Fruit fly (Drosophila melanogaster) whole organism, embryonic: ENCODE results near the gene CG46439.

Source experiments
- Abd-B ChIP-seq: fragments of 200-800 bp; sonication (Bioruptor generic); optimal IDR thresholded peaks from 2 replicates; lab custom pipeline; 2018; ENCODE audit warnings: missing biosample characterization, mild to moderate bottlenecking, missing genetic modification characterization, moderate library complexity
- Awh ChIP-seq: fragments of 200-800 bp; sonication (Bioruptor generic); IDR thresholded peaks from 2 replicates; pipeline ENCODE4, ENCODE4 v1.3.6; 2022; ENCODE audit warnings: missing biosample characterization, missing genetic modification characterization
- C15 ChIP-seq: fragments of 200-800 bp; sonication (Bioruptor generic); IDR thresholded peaks from 3 replicates; pipeline ENCODE4 v1.3.6; 2022; ENCODE audit warnings: missing biosample characterization, missing genetic modification characterization
- CG10209 ChIP-seq: fragments of 200-800 bp; sonication (Bioruptor generic); optimal IDR thresholded peaks from 3 replicates; lab custom pipeline; 2017; ENCODE audit warnings: missing biosample characterization, mild to moderate bottlenecking, missing genetic modification characterization, missing genetic modification reagents
- CG11085 ChIP-seq: fragments of 200-800 bp; sonication (Bioruptor generic); IDR thresholded peaks from 2 replicates; pipeline ENCODE4 v1.3.6; 2022; ENCODE audit warnings: missing biosample characterization, missing genetic modification characterization
- CG12299 ChIP-seq: fragments of 200-800 bp; sonication (Bioruptor generic); optimal IDR thresholded peaks from 2 replicates; lab custom pipeline; 2018; ENCODE audit warnings: missing biosample characterization, mild to moderate bottlenecking, missing genetic modification characterization
- CG13424 ChIP-seq: fragments of 200-800 bp; sonication (Bioruptor generic); optimal IDR thresholded peaks from 2 replicates; lab custom pipeline; 2019; ENCODE audit warnings: missing biosample characterization, mild to moderate bottlenecking, missing genetic modification characterization, moderate library complexity
- CG14860 ChIP-seq: fragments of 200-800 bp; sonication (Bioruptor generic); IDR thresholded peaks from 3 replicates; pipeline ENCODE4 v1.3.6; 2022; ENCODE audit warnings: missing biosample characterization, missing genetic modification characterization; ENCODE audit not compliant: partially characterized antibody
- CG15011 ChIP-seq: fragments of 200-800 bp; sonication (Bioruptor generic); optimal IDR thresholded peaks from 3 replicates; lab custom pipeline; 2018; ENCODE audit warnings: missing biosample characterization, mild to moderate bottlenecking, missing genetic modification characterization
- CG1529 ChIP-seq: fragments of 200-800 bp; sonication (Bioruptor generic); optimal IDR thresholded peaks from 3 replicates; lab custom pipeline; 2018; ENCODE audit warnings: missing biosample characterization, missing genetic modification characterization
- CG17612 ChIP-seq: fragments of 200-800 bp; sonication (Bioruptor generic); IDR thresholded peaks from 2 replicates; pipeline ENCODE4 v1.3.6; 2022; ENCODE audit warnings: missing biosample characterization, missing genetic modification characterization
- CG17802 ChIP-seq: fragments of 200-800 bp; sonication (Bioruptor generic); optimal IDR thresholded peaks from 2 replicates; lab custom pipeline; 2018; ENCODE audit warnings: missing biosample characterization, mild to moderate bottlenecking, missing genetic modification characterization, moderate library complexity
- CG31441 ChIP-seq: fragments of 200-800 bp; sonication (Bioruptor generic); IDR thresholded peaks from 2 replicates; pipeline ENCODE4 v1.3.6; 2022; ENCODE audit warnings: missing biosample characterization, missing genetic modification characterization
- CG32532 ChIP-seq: fragments of 200-800 bp; sonication (Bioruptor generic); IDR thresholded peaks from 2 replicates; pipeline ENCODE4 v1.3.6; 2022; ENCODE audit warnings: missing biosample characterization, missing genetic modification characterization
- CG4282 ChIP-seq: fragments of 200-800 bp; sonication (Bioruptor generic); optimal IDR thresholded peaks from 2 replicates; lab custom pipeline; 2016; ENCODE audit warnings: missing biosample characterization, missing genetic modification characterization
- CG6175 ChIP-seq: fragments of 200-800 bp; sonication (Bioruptor generic); IDR thresholded peaks from 3 replicates; pipeline ENCODE4 v1.3.6; 2022; ENCODE audit warnings: missing biosample characterization, missing genetic modification characterization
- CG7372 ChIP-seq: fragments of 200-800 bp; sonication (Bioruptor generic); IDR thresholded peaks from 2 replicates; pipeline ENCODE4 v1.3.6; 2022; ENCODE audit warnings: missing biosample characterization, missing genetic modification characterization
- CG8281 ChIP-seq: fragments of 200-800 bp; sonication (Bioruptor generic); optimal IDR thresholded peaks from 2 replicates; lab custom pipeline; 2018; ENCODE audit warnings: missing biosample characterization, mild to moderate bottlenecking, missing genetic modification characterization, moderate library complexity
- CrebB ChIP-seq: fragments of 200-800 bp; sonication (Bioruptor generic); optimal IDR thresholded peaks from 3 replicates; lab custom pipeline; 2018; ENCODE audit warnings: missing biosample characterization, mild to moderate bottlenecking, missing genetic modification characterization
- Dad ChIP-seq: fragments of 200-800 bp; sonication (Bioruptor generic); optimal IDR thresholded peaks from 3 replicates; lab custom pipeline; 2016; ENCODE audit warnings: missing biosample characterization, missing genetic modification characterization
- Dfd ChIP-seq, 2 experiments: fragments of >200 bp; optimal IDR thresholded peaks; 2 replicates each; lab custom pipeline; 2017; ENCODE audit warnings: missing biosample characterization in 2 of 2, missing genetic modification characterization in 2 of 2
- Doc3 ChIP-seq: fragments of 200-800 bp; sonication (Bioruptor generic); IDR thresholded peaks from 3 replicates; pipeline ENCODE4 v1.3.6; 2022; ENCODE audit warnings: missing biosample characterization, missing genetic modification characterization; ENCODE audit not compliant: partially characterized antibody
- E2f1 ChIP-seq: fragments of 200-800 bp; sonication (Bioruptor generic); IDR thresholded peaks from 2 replicates; pipeline ENCODE4 v1.3.6; 2022; ENCODE audit warnings: missing biosample characterization, missing genetic modification characterization
- Eip74EF ChIP-seq, 2 experiments: fragments of 200-800 bp in 1 of 2; fragments of >200 bp in 1 of 2; sonication (Bioruptor generic) in 1 of 2; optimal IDR thresholded peaks; 2 replicates each; lab custom pipeline; 2017 to 2019; ENCODE audit warnings: missing biosample characterization in 2 of 2, missing genetic modification characterization in 2 of 2, mild to moderate bottlenecking in 1 of 2, moderate library complexity in 1 of 2
- Ets97D ChIP-seq: fragments of 200-800 bp; sonication (Bioruptor generic); optimal IDR thresholded peaks from 3 replicates; lab custom pipeline; 2016; ENCODE audit warnings: missing biosample characterization, missing genetic modification characterization
- HLHmδ ChIP-seq: fragments of 200-800 bp; sonication (Bioruptor generic); optimal IDR thresholded peaks from 2 replicates; lab custom pipeline; 2018; ENCODE audit warnings: missing biosample characterization, mild to moderate bottlenecking, missing genetic modification characterization, moderate library complexity
- Lhr ChIP-seq: fragments of 200-800 bp; sonication (Bioruptor generic); optimal IDR thresholded peaks from 3 replicates; lab custom pipeline; 2017; ENCODE audit warnings: mild to moderate bottlenecking, missing biosample characterization, missing genetic modification reagents, missing genetic modification characterization
- Lpt ChIP-seq: fragments of >200 bp; optimal IDR thresholded peaks from 2 replicates; lab custom pipeline; 2018; ENCODE audit warnings: missing biosample characterization, missing genetic modification characterization
- Pdp1 ChIP-seq, 2 experiments: fragments of 200-800 bp; sonication (Bioruptor generic); optimal IDR thresholded peaks; 3 replicates each; lab custom pipeline; 2016; ENCODE audit warnings: missing biosample characterization in 2 of 2, missing genetic modification characterization in 2 of 2, mild to moderate bottlenecking in 1 of 2, moderate library complexity in 1 of 2
- Sin3A ChIP-seq: fragments of >200 bp; optimal IDR thresholded peaks from 2 replicates; lab custom pipeline; 2018
- TFAM ChIP-seq: fragments of 200-800 bp; sonication (Bioruptor generic); optimal IDR thresholded peaks from 2 replicates; lab custom pipeline; 2017; ENCODE audit warnings: missing biosample characterization, missing genetic modification characterization, inconsistent platforms
- aop ChIP-seq: fragments of 200-800 bp; sonication (Bioruptor generic); IDR thresholded peaks from 2 replicates; pipeline ENCODE4 v1.3.6; 2022; ENCODE audit warnings: missing biosample characterization, missing genetic modification characterization
- ci ChIP-seq: fragments of 200-800 bp; sonication (Bioruptor generic); IDR thresholded peaks from 3 replicates; pipeline ENCODE4 v1.3.6; 2022; ENCODE audit warnings: missing biosample characterization, missing genetic modification characterization
- crc ChIP-seq: fragments of 200-800 bp; sonication (Bioruptor generic); optimal IDR thresholded peaks from 2 replicates; lab custom pipeline; 2016; ENCODE audit warnings: missing biosample characterization, missing genetic modification characterization
- dati ChIP-seq: fragments of 200-800 bp; sonication (Bioruptor generic); IDR thresholded peaks from 2 replicates; pipeline ENCODE4 v1.3.6; 2022; ENCODE audit warnings: missing biosample characterization, missing genetic modification characterization
- exex ChIP-seq: fragments of 200-800 bp; sonication (Bioruptor generic); optimal IDR thresholded peaks from 4 replicates; lab custom pipeline; 2018; ENCODE audit warnings: missing biosample characterization, mild to moderate bottlenecking, missing genetic modification characterization, moderate library complexity
- fru ChIP-seq: fragments of >200 bp; optimal IDR thresholded peaks from 2 replicates; lab custom pipeline; 2017
- gcm ChIP-seq: fragments of 200-800 bp; sonication (Bioruptor generic); optimal IDR thresholded peaks from 2 replicates; lab custom pipeline; 2019; ENCODE audit warnings: missing biosample characterization, mild to moderate bottlenecking, missing genetic modification characterization, moderate library complexity
- hbn ChIP-seq: fragments of 200-800 bp; sonication (Bioruptor generic); IDR thresholded peaks from 2 replicates; pipeline ENCODE4 v1.3.6; 2022; ENCODE audit warnings: missing biosample characterization, missing genetic modification characterization; ENCODE audit not compliant: partially characterized antibody
- her ChIP-seq: fragments of 200-800 bp; sonication (Bioruptor generic); optimal IDR thresholded peaks from 2 replicates; lab custom pipeline; 2016; ENCODE audit warnings: missing biosample characterization, missing genetic modification characterization
- insv ChIP-seq, 2 experiments: fragments of 200-800 bp; sonication (Bioruptor generic); optimal IDR thresholded peaks; 3 replicates each; lab custom pipeline; 2016 to 2018; ENCODE audit warnings: missing biosample characterization in 2 of 2, missing genetic modification characterization in 2 of 2
- luna ChIP-seq: fragments of 200-800 bp; sonication (Bioruptor generic); optimal IDR thresholded peaks from 2 replicates; lab custom pipeline; 2016; ENCODE audit warnings: missing biosample characterization, missing genetic modification characterization
- org-1 ChIP-seq: fragments of 200-800 bp; sonication (Bioruptor generic); optimal IDR thresholded peaks from 2 replicates; lab custom pipeline; 2017; ENCODE audit warnings: missing biosample characterization, missing genetic modification characterization
- pnt ChIP-seq: fragments of 200-800 bp; sonication (Bioruptor generic); optimal IDR thresholded peaks from 3 replicates; lab custom pipeline; 2016; ENCODE audit warnings: missing biosample characterization, missing genetic modification characterization
- pros ChIP-seq: fragments of 200-800 bp; sonication (Bioruptor generic); optimal IDR thresholded peaks from 3 replicates; lab custom pipeline; 2019; ENCODE audit warnings: missing biosample characterization, mild to moderate bottlenecking, missing genetic modification characterization, moderate library complexity
- row ChIP-seq: fragments of 200-800 bp; sonication (Bioruptor generic); IDR thresholded peaks from 3 replicates; pipeline ENCODE4 v1.3.6; 2022; ENCODE audit warnings: missing biosample characterization, missing genetic modification characterization
- sens ChIP-seq: fragments of 200-800 bp; sonication (Bioruptor generic); peaks from one replicate; lab custom pipeline; 2016; ENCODE audit warnings: missing biosample characterization, missing genetic modification characterization
- shn ChIP-seq: fragments of 200-800 bp; sonication (Bioruptor generic); optimal IDR thresholded peaks from 3 replicates; lab custom pipeline; 2016; ENCODE audit warnings: missing biosample characterization, missing genetic modification characterization
- slp2 ChIP-seq: fragments of 200-800 bp; sonication (Bioruptor generic); optimal IDR thresholded peaks from 2 replicates; lab custom pipeline; 2016; ENCODE audit warnings: missing biosample characterization, missing genetic modification characterization
- sr ChIP-seq: fragments of 200-800 bp; sonication (Bioruptor generic); IDR thresholded peaks from 3 replicates; pipeline ENCODE4 v1.3.6; 2022; ENCODE audit warnings: missing biosample characterization, missing genetic modification characterization
- trh ChIP-seq: fragments of 200-800 bp; sonication (Bioruptor generic); optimal IDR thresholded peaks from 2 replicates; lab custom pipeline; 2016; ENCODE audit warnings: missing biosample characterization, missing genetic modification characterization
- yki ChIP-seq: fragments of >200 bp; optimal IDR thresholded peaks from 3 replicates; lab custom pipeline; 2018

The CG46439 gene

dm6 chr3L:11093046-11093520 lies 3.0 kb downstream of the CG46439 start, which contains the start of gene JIL-1 (continued):
- TF ChIP-seq her (GFP tag; lab: Kevin White, UChicago) (no peak), CG32532 (peak; percentile 88), Sin3A (lab: Kevin White, UChicago) (peak; percentile 47), CG4282 (peak; percentile 34), exex (no peak), luna (GFP tag; lab: Kevin White, UChicago) (no peak), CG10209 (GFP tag; lab: Kevin White, UChicago) (peak; percentile 59), dati (GFP tag; lab: Robert Waterston, UW) (peak; percentile 47; the same call in 1 of the 2 replicates), insv (GFP tag; optimal IDR thresholded peaks at IDR 0.05; lab: Kevin White, UChicago) (no peak), shn (no peak), CG8281 (tag; lab: Kevin White, UChicago) (no peak), row (GFP tag; lab: Robert Waterston, UW) (peak; percentile 93), org-1 (peak; percentile 15), pnt (GFP tag; lab: Kevin White, UChicago) (no peak), Pdp1 (GFP tag; optimal IDR thresholded peaks at IDR 0.05; lab: Kevin White, UChicago) (peak; percentile 1 to 59), CG12299 (tag; lab: Kevin White, UChicago) (no peak), slp2 (GFP tag; lab: Kevin White, UChicago) (peak; percentile 24), fru (lab: Kevin White, UChicago) (no peak), CG7372 (peak; percentile 48; the same call in 1 of the 2 replicates), gcm (no peak), hbn (GFP tag; lab: Robert Waterston, UW) (peak; percentile 75), yki (lab: Kevin White, UChicago) (no peak), CG17802 (tag; lab: Kevin White, UChicago) (peak; percentile 36), TFAM (GFP tag; lab: Kevin White, UChicago) (no peak), CG6175 (peak; percentile 71; the same call in 2 of the 3 replicates), Eip74EF (GFP tag; optimal IDR thresholded peaks at IDR 0.05; lab: Kevin White, UChicago) (no peak), Lhr (no peak), ci (GFP tag; lab: Robert Waterston, UW) (peak; percentile 78), E2f1 (GFP tag; lab: Robert Waterston, UW) (peak; percentile 65), CG1529 (GFP tag; lab: Kevin White, UChicago) (peak; percentile 11), Dad (peak; percentile 69), CG31441 (GFP tag; lab: Robert Waterston, UW) (peak; percentile 47), CG17612 (no peak), Lpt (GFP tag; lab: Kevin White, UChicago) (no peak), sr (GFP tag; lab: Robert Waterston, UW) (peak; percentile 5; the same call in 1 of the 3 replicates), aop (0 out of 2 replicates have a peak, but pooled peaks have one; percentile 39), Awh (GFP tag; lab: Robert Waterston, UW) (no peak), C15 (GFP tag; lab: Robert Waterston, UW) (peak; percentile 71; the same call in 2 of the 3 replicates), pros (GFP tag; lab: Kevin White, UChicago) (no peak), trh (GFP tag; lab: Kevin White, UChicago) (peak; percentile 8), HLHmδ (GFP tag; lab: Kevin White, UChicago) (peak; percentile 10), CG14860 (GFP tag; lab: Robert Waterston, UW) (peak; percentile 86), Abd-B (GFP tag; lab: Kevin White, UChicago) (peak; percentile 26), crc (no peak), CG11085 (GFP tag; lab: Robert Waterston, UW) (peak; percentile 76), CG13424 (tag; lab: Kevin White, UChicago) (peak; percentile 35), CrebB (no peak), Ets97D (GFP tag; lab: Kevin White, UChicago) (peak; percentile 54), Doc3 (GFP tag; lab: Robert Waterston, UW) (peak; percentile 69), sens (peak; percentile 84), Dfd (GFP tag; optimal IDR thresholded peaks at IDR 0.05; lab: Kevin White, UChicago) (no peak), CG15011 (GFP tag; lab: Kevin White, UChicago) (no peak)
